Worm (Caenorhabditis elegans): ENCODE results near the gene ech-2.

DNA sequence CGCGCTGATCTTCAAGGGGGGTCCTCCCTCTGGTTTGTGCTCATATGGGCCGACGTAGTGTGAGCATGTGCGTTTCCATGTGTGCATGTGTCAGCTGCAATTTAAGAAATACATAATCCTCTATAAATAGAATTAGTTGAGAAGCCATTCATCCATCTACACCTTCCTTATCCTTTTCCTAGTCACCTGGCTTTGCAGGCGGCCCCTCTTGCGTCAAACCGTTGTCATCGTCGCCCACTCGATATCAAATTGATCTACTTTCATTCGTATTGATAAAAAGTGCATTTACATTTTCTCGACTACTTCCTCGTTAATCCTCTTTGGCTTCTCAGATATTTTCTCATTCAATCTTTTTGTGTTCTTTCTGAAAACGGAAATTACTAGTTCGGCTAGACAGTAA lies 44.1 kb downstream of the ech-2 start:
- TF ChIP-seq ztf-11 (tag; optimal IDR thresholded peaks at IDR 0.05), result no peak
- TF ChIP-seq ceh-83 (GFP tag; optimal IDR thresholded peaks at IDR 0.05), result no peak
- TF ChIP-seq ham-2 (GFP tag; optimal IDR thresholded peaks at IDR 0.05), result no peak
- TF ChIP-seq elt-1 (tag; optimal IDR thresholded peaks at IDR 0.05; ENCODE audit: borderline replicate concordance, insufficient read depth), result no peak
- TF ChIP-seq nhr-28 (tag; optimal IDR thresholded peaks at IDR 0.05), result no peak
- TF ChIP-seq unc-62 (GFP tag; optimal IDR thresholded peaks at IDR 0.05), result no peak

Data from whole organism, mixed stage, embryonic.